Worm (Caenorhabditis elegans) whole organism, L4 larva: ENCODE results near the gene xbx-1.

Experiments used
- D1046.2 ChIP-seq: fragments of 200-800 bp; sonication (Bioruptor generic); IDR thresholded peaks from 2 replicates; pipeline ENCODE4 v1.3.6; 2022; ENCODE audit warnings: missing genetic modification characterization, missing compliant biosample characterization
- F10B5.3 ChIP-seq: sonication (generic microtip); optimal IDR thresholded peaks from 2 replicates; lab custom pipeline; 2016; ENCODE audit warnings: mild to moderate bottlenecking, missing genetic modification characterization, missing compliant biosample characterization
- F37D6.2 ChIP-seq: sonication (generic microtip); optimal IDR thresholded peaks from 2 replicates; lab custom pipeline; 2016; ENCODE audit warnings: mild to moderate bottlenecking, missing genetic modification characterization, missing compliant biosample characterization
- F49E8.2 ChIP-seq: sonication (generic microtip); optimal IDR thresholded peaks from 2 replicates; lab custom pipeline; 2016; ENCODE audit warnings: missing compliant biosample characterization, mild to moderate bottlenecking, missing genetic modification characterization, borderline replicate concordance
- R02D3.7 ChIP-seq: fragments of 150-350 bp; sonication (generic microtip); optimal IDR thresholded peaks from 3 replicates; lab custom pipeline; 2014; ENCODE audit warnings: missing biosample characterization, missing genetic modification characterization
- T26A8.4 ChIP-seq: fragments of 200-800 bp; sonication (Bioruptor generic); IDR thresholded peaks from 2 replicates; pipeline ENCODE4 v1.3.6; 2022; ENCODE audit warnings: missing genetic modification characterization, missing compliant biosample characterization
- Y48G9A.11 ChIP-seq: fragments of 200-800 bp; sonication (Bioruptor generic); IDR thresholded peaks from 2 replicates; pipeline ENCODE4 v1.3.6; 2022; ENCODE audit warnings: missing genetic modification reagents, missing genetic modification characterization, missing compliant biosample characterization
- aha-1 ChIP-seq: fragments of 150-350 bp; peaks from one replicate; lab custom pipeline; 2014; ENCODE audit warnings: missing biosample characterization, missing genetic modification characterization
- attf-4 ChIP-seq: sonication (generic microtip); optimal IDR thresholded peaks from 3 replicates; lab custom pipeline; 2017; ENCODE audit warnings: missing biosample characterization, missing genetic modification characterization
- ceh-20 ChIP-seq: fragments of 200-800 bp; sonication (Bioruptor generic); IDR thresholded peaks from 2 replicates; pipeline ENCODE4 v1.3.6; 2022; ENCODE audit warnings: missing genetic modification reagents, missing genetic modification characterization, missing compliant biosample characterization
- ceh-32 ChIP-seq: sonication (generic microtip); optimal IDR thresholded peaks from 2 replicates; lab custom pipeline; 2016; ENCODE audit warnings: mild to moderate bottlenecking, missing genetic modification characterization, missing compliant biosample characterization; ENCODE audit not compliant: poor library complexity
- ceh-44 ChIP-seq: fragments of 200-800 bp; sonication (Bioruptor generic); IDR thresholded peaks from 2 replicates; pipeline ENCODE4 v1.3.6; 2022; ENCODE audit warnings: missing genetic modification reagents, missing genetic modification characterization, missing compliant biosample characterization
- daf-12 ChIP-seq: fragments of 150-350 bp; optimal IDR thresholded peaks from 2 replicates; lab custom pipeline; 2014; ENCODE audit warnings: missing biosample characterization, missing genetic modification reagents, missing genetic modification characterization
- daf-16 ChIP-seq, 3 experiments: sonication (generic microtip); optimal IDR thresholded peaks; 2 replicates each; lab custom pipeline; 2016 to 2017; ENCODE audit warnings: missing genetic modification characterization in 3 of 3, missing genetic modification reagents in 3 of 3, mild to moderate bottlenecking in 2 of 3, missing compliant biosample characterization in 2 of 3, missing biosample characterization in 1 of 3, moderate library complexity in 1 of 3
- daf-8 ChIP-seq: fragments of 200-800 bp; sonication (Bioruptor generic); IDR thresholded peaks from 2 replicates; pipeline ENCODE4 v1.3.6; 2022; ENCODE audit warnings: missing genetic modification characterization, missing compliant biosample characterization
- dmd-6 ChIP-seq: fragments of 200-800 bp; sonication (Bioruptor generic); IDR thresholded peaks from 2 replicates; pipeline ENCODE4 v1.3.6; 2022; ENCODE audit warnings: missing genetic modification reagents, missing genetic modification characterization, missing compliant biosample characterization
- dmd-8 ChIP-seq: fragments of 200-800 bp; sonication (Bioruptor generic); IDR thresholded peaks from 2 replicates; pipeline ENCODE4 v1.3.6; 2022; ENCODE audit warnings: missing genetic modification characterization, missing compliant biosample characterization
- dpl-1 ChIP-seq: fragments of 150-350 bp; optimal IDR thresholded peaks from 2 replicates; lab custom pipeline; 2014; ENCODE audit warnings: missing biosample characterization, missing genetic modification reagents, missing genetic modification characterization
- dve-1 ChIP-seq: sonication (generic microtip); optimal IDR thresholded peaks from 2 replicates; lab custom pipeline; 2017; ENCODE audit warnings: antibody characterized with exemption, mild to moderate bottlenecking, missing genetic modification characterization, missing compliant biosample characterization; ENCODE audit not compliant: insufficient read depth
- egl-43 ChIP-seq: fragments of 200-800 bp; sonication (Bioruptor generic); IDR thresholded peaks from 2 replicates; pipeline ENCODE4 v1.3.6; 2022; ENCODE audit warnings: missing genetic modification reagents, missing genetic modification characterization, missing compliant biosample characterization
- hlh-11 ChIP-seq: fragments of 200-800 bp; sonication (Bioruptor generic); optimal IDR thresholded peaks from 2 replicates; lab custom pipeline; 2018; ENCODE audit warnings: mild to moderate bottlenecking, missing genetic modification characterization, missing compliant biosample characterization
- hmg-1.1 ChIP-seq: fragments of 200-800 bp; sonication (Bioruptor generic); IDR thresholded peaks from 2 replicates; pipeline ENCODE4 v1.3.6; 2022; ENCODE audit warnings: missing genetic modification reagents, missing genetic modification characterization, missing compliant biosample characterization
- lim-7 ChIP-seq: fragments of 200-800 bp; sonication (Bioruptor generic); IDR thresholded peaks from 2 replicates; pipeline ENCODE4 v1.3.6; 2022; ENCODE audit warnings: missing genetic modification characterization, missing compliant biosample characterization
- lin-29 ChIP-seq: fragments of 200-800 bp; sonication (Bioruptor generic); IDR thresholded peaks from 2 replicates; pipeline ENCODE4 v1.3.6; 2022; ENCODE audit warnings: missing genetic modification reagents, missing genetic modification characterization, missing compliant biosample characterization
- lin-38 ChIP-seq: fragments of 200-800 bp; sonication (Bioruptor generic); IDR thresholded peaks from 2 replicates; pipeline ENCODE4 v1.3.6; 2022; ENCODE audit warnings: missing genetic modification reagents, missing genetic modification characterization, missing compliant biosample characterization
- lir-3 ChIP-seq: sonication (generic microtip); optimal IDR thresholded peaks from 2 replicates; lab custom pipeline; 2016; ENCODE audit warnings: mild to moderate bottlenecking, missing genetic modification characterization, missing compliant biosample characterization
- lsy-2 ChIP-seq, 2 experiments: fragments of 150-350 bp in 1 of 2; sonication (generic microtip) in 1 of 2; optimal IDR thresholded peaks; 2 replicates each; lab custom pipeline; 2014 to 2017; ENCODE audit warnings: missing biosample characterization in 2 of 2, missing genetic modification characterization in 2 of 2
- madf-5 ChIP-seq, 2 experiments: fragments of 200-800 bp; sonication (Bioruptor generic); IDR thresholded peaks; 2 replicates each; pipeline ENCODE4 v1.3.6; 2022; ENCODE audit warnings: missing compliant biosample characterization in 2 of 2, missing genetic modification characterization in 2 of 2
- mep-1 ChIP-seq: fragments of 150-350 bp; sonication (generic microtip); optimal IDR thresholded peaks from 3 replicates; lab custom pipeline; 2014; ENCODE audit warnings: missing biosample characterization, missing genetic modification characterization
- mxl-3 ChIP-seq: fragments of 200-800 bp; sonication (Bioruptor generic); optimal IDR thresholded peaks from 2 replicates; lab custom pipeline; 2018; ENCODE audit warnings: mild to moderate bottlenecking, missing genetic modification characterization, missing compliant biosample characterization
- nhr-11 ChIP-seq: fragments of 150-350 bp; optimal IDR thresholded peaks from 2 replicates; lab custom pipeline; 2014; ENCODE audit warnings: missing biosample characterization, missing genetic modification characterization
- nhr-28 ChIP-seq: fragments of 150-350 bp; optimal IDR thresholded peaks from 2 replicates; lab custom pipeline; 2014; ENCODE audit warnings: missing biosample characterization, missing genetic modification characterization
- nhr-42 ChIP-seq: fragments of 200-800 bp; sonication (Bioruptor generic); IDR thresholded peaks from 2 replicates; pipeline ENCODE4 v1.3.6; 2022; ENCODE audit warnings: missing genetic modification characterization, missing compliant biosample characterization
- skn-1 ChIP-seq: fragments of 150-350 bp; optimal IDR thresholded peaks from 2 replicates; lab custom pipeline; 2014; ENCODE audit warnings: missing biosample characterization, missing genetic modification characterization
- tra-1 ChIP-seq: fragments of 200-800 bp; sonication (Bioruptor generic); IDR thresholded peaks from 2 replicates; pipeline ENCODE4 v1.3.6; 2022; ENCODE audit warnings: missing genetic modification reagents, missing genetic modification characterization, missing compliant biosample characterization
- unc-130 ChIP-seq: sonication (generic microtip); optimal IDR thresholded peaks from 2 replicates; lab custom pipeline; 2016; ENCODE audit warnings: missing genetic modification reagents, missing genetic modification characterization, missing compliant biosample characterization
- zag-1 ChIP-seq: fragments of 150-350 bp; optimal IDR thresholded peaks from 2 replicates; lab custom pipeline; 2014; ENCODE audit warnings: missing biosample characterization, missing genetic modification characterization
- ztf-11 ChIP-seq: fragments of 150-350 bp; optimal IDR thresholded peaks from 2 replicates; lab custom pipeline; 2014; ENCODE audit warnings: missing biosample characterization, missing genetic modification characterization
- ztf-7 ChIP-seq: fragments of 150-350 bp; optimal IDR thresholded peaks from 2 replicates; lab custom pipeline; 2014; ENCODE audit warnings: missing biosample characterization, missing genetic modification characterization

xbx-1 gene

DNA sequence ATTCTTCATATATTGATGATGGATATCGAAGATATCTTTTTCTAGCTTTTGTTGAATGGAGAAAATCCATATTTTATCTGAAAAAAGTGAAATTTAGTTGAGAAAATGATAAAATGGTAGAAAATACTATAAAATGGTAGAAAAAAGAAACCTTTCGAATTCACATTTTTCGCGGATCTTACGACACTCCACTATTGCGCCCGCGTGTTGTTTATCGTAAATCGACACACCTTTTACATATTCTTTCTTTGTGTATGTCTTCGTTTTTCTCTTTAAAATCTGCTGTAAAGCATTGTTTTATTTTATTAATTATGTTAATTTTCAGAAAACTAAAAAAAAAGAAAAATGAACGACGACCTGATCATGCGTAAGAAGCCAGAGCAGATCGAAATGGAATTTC, 10.8 kb downstream of the xbx-1 start, which contains the start of the genes cdt-2 and T01C3.2 (continued):
- TF ChIP-seq attf-4 (tag; lab: Kevin White, UChicago) (no peak), F37D6.2 (tag; lab: Kevin White, UChicago) (no peak), ztf-11 (no peak), dpl-1 (GFP tag; lab: Kevin White, UChicago) (peak; percentile 83), T26A8.4 (GFP tag; lab: Robert Waterston, UW) (no peak), lim-7 (GFP tag; lab: Robert Waterston, UW) (no peak), R02D3.7 (tag; lab: Kevin White, UChicago) (peak; percentile 70), D1046.2 (GFP tag; lab: Robert Waterston, UW) (no peak), mep-1 (no peak), ceh-20 (GFP tag; lab: Robert Waterston, UW) (no peak), lsy-2 (tag; optimal IDR thresholded peaks at IDR 0.05; lab: Kevin White, UChicago) (peak in 1 of 2 experiments; percentile 58), ceh-44 (GFP tag; lab: Robert Waterston, UW) (no peak), nhr-11 (tag; lab: Kevin White, UChicago) (no peak), lir-3 (no peak), hmg-1.1 (no peak), F49E8.2 (tag; lab: Kevin White, UChicago) (no peak)
- TF ChIP-seq, all 104 proteins: peak for 9

DNA sequence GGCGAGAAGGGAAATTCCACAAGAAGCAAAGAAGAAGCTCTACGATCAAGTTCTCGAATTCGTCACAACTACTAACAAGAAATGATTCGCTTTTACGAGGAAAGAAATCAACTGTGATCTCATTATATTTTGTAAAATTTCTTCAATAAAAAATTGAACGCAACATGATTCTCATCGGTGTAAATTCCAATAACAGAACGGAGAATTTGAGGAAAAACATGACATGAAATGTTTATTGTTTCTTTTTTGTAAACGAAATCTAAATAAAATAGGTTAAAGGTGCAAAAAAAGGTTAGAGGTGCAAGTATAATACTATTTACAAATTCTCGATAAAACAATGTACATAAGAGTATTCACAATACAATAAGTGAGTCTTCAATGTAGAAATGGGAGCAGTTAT, 11.5 kb downstream of the xbx-1 start:
- no peak for TF ChIP-seq lim-7 (GFP tag; lab: Robert Waterston, UW)
- TF ChIP-seq F49E8.2 (tag; lab: Kevin White, UChicago), result peak; percentile 16
- TF ChIP-seq aha-1 (tag; lab: Kevin White, UChicago), result peak; percentile 75
- TF ChIP-seq Y48G9A.11 (GFP tag; lab: Robert Waterston, UW), result peak; percentile 46; the same call in 1 of the 2 replicates
- peak; percentile 1 for TF ChIP-seq unc-130 (GFP tag; lab: Kevin White, UChicago)

DNA sequence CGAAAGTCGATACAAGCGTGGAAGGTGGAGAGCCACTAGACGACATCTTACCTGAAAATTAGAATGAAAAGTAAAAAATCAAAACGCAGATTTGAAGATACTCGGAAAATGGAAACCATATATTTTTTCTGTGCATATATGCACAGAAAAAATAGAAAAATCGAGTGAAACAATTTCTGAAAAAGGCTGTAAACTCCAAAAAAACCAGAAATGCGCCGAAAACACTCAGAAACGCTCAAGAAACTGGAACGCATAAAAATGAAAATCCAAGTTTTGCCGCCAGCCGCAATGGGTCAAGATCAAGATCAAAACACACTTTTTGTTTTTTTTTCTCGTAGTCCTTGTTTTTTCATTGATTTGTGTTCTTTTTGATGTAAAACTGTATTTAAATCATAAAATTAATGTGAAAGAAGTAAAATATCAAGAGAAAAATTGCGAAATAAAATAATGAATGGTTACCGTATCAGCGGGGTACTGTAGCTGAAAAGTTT, 12.6 kb downstream of the xbx-1 start, which contains the start of gene T01C3.3:
T01C3.3 (minus strand) TSS at position 51 of the 491 bp plus-strand sequence.
- TF ChIP-seq zag-1 (tag; lab: Kevin White, UChicago), result no peak
- peak; percentile 63 for TF ChIP-seq lin-38 (GFP tag; lab: Robert Waterston, UW)
- no peak for TF ChIP-seq dpl-1 (GFP tag; lab: Kevin White, UChicago)
- TF ChIP-seq tra-1 (GFP tag; lab: Robert Waterston, UW), result no peak
- TF ChIP-seq madf-5 (GFP tag; IDR thresholded peaks at IDR 0.05; lab: Robert Waterston, UW), result no peak
- TF ChIP-seq ceh-44 (GFP tag; lab: Robert Waterston, UW), result no peak
- TF ChIP-seq Y48G9A.11 (GFP tag; lab: Robert Waterston, UW), result peak; percentile 81
- peak; percentile 59 for TF ChIP-seq unc-130 (GFP tag; lab: Kevin White, UChicago)

DNA sequence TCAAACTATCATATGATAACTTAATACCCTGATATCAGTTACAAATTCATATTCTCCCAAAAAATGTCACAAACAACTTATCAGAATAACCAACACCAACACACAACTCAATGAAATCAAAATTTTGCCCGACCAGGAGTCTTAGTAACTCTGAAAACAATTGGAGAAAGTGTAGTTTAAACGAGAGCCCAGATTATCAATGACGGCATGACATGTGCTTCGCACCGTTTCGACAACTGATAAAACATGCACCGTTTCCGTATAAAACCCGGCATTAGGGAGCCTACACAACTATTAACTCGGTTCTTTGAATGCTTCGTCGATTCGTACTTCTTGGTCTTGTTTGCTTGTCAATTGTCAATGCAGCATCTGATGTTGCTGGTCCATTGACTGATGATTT, 13.6 kb downstream of the xbx-1 start, which contains the start of gene fil-1:
fil-1 (plus strand) TSS at position 219 of the 400 bp plus-strand sequence.
- TF ChIP-seq hlh-11 (tag; lab: Kevin White, UChicago), result peak; percentile 34
- no peak for TF ChIP-seq skn-1 (tag; lab: Kevin White, UChicago)
- TF ChIP-seq daf-16 (GFP tag; optimal IDR thresholded peaks at IDR 0.05; lab: Kevin White, UChicago), result no peak
- TF ChIP-seq daf-16 (tag; optimal IDR thresholded peaks at IDR 0.05; lab: Kevin White, UChicago), result peak; percentile 88
- peak; percentile 65 for TF ChIP-seq dmd-6
- TF ChIP-seq nhr-28 (tag; lab: Kevin White, UChicago), result peak; percentile 59
- peak; percentile 26 for TF ChIP-seq dve-1
- no peak for TF ChIP-seq dmd-8 (GFP tag; lab: Robert Waterston, UW)
- peak; percentile 52 for TF ChIP-seq mxl-3 (GFP tag; lab: Kevin White, UChicago)

DNA sequence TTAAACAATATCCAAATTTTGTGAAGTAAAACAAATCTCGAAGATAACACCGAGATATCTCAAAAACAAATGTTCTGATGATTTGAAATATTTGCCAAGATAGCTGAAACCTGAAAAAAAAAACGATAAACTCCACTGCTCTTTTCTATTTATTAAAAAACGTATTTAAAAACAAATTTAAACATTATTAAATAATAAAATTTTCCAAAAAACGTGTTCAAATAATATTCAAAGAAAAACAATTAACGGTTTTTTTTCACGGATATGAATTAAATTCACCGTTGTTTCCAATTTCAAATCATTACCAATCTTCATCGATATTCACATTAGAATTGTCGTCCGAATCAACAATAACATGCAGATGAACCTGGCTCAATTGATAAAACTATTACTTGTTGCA, 16.2 kb downstream of the xbx-1 start, which contains the start of gene irld-14:
irld-14 (plus strand) TSS at position 301 of the 400 bp plus-strand sequence.
- no peak for TF ChIP-seq ceh-32 (tag; lab: Kevin White, UChicago)
- TF ChIP-seq nhr-42, result no peak
- no peak for TF ChIP-seq egl-43 (GFP tag; lab: Robert Waterston, UW)
- TF ChIP-seq lin-38 (GFP tag; lab: Robert Waterston, UW), result no peak
- no peak for TF ChIP-seq F10B5.3
- no peak for TF ChIP-seq ztf-7 (tag; lab: Kevin White, UChicago)
- TF ChIP-seq F37D6.2 (tag; lab: Kevin White, UChicago), result no peak
- no peak for TF ChIP-seq lin-29 (GFP tag; lab: Robert Waterston, UW)
- no peak for TF ChIP-seq daf-12 (tag; lab: Kevin White, UChicago)
- TF ChIP-seq attf-4 (tag; lab: Kevin White, UChicago), result no peak
- TF ChIP-seq daf-8 (GFP tag; lab: Robert Waterston, UW), result no peak
